Worm (Caenorhabditis elegans) whole organism, early embryonic: ENCODE data around the gene elmd-1.

Experiments
- aly-1 ChIP-seq: sonication (generic microtip); optimal IDR thresholded peaks from 2 replicates; lab custom pipeline; 2016; ENCODE audit warnings: missing genetic modification characterization, missing compliant biosample characterization
- ama-1 ChIP-seq: fragments of 150-350 bp; optimal IDR thresholded peaks from 2 replicates; lab custom pipeline; 2014
- ceh-36 ChIP-seq: sonication (generic microtip); optimal IDR thresholded peaks from 2 replicates; lab custom pipeline; 2016; ENCODE audit warnings: missing genetic modification characterization, inconsistent platforms, missing compliant biosample characterization
- flt-1 ChIP-seq: fragments of 200-800 bp; sonication (Bioruptor generic); IDR thresholded peaks from 2 replicates; pipeline ENCODE4 v1.3.6; 2022; ENCODE audit warnings: missing genetic modification characterization, missing compliant biosample characterization
- hnd-1 ChIP-seq: sonication (generic microtip); optimal IDR thresholded peaks from 2 replicates; lab custom pipeline; 2016; ENCODE audit warnings: missing genetic modification characterization, missing compliant biosample characterization
- sea-1 ChIP-seq: fragments of 200-800 bp; sonication (Bioruptor generic); conservative IDR thresholded peaks from 2 replicates; pipeline ENCODE4 v1.3.6; 2022; ENCODE audit warnings: missing genetic modification characterization, missing compliant biosample characterization
- tbx-11 ChIP-seq: fragments of 200-800 bp; sonication (Bioruptor generic); IDR thresholded peaks from 2 replicates; pipeline ENCODE4 v1.3.6; 2022; ENCODE audit warnings: missing genetic modification characterization, missing compliant biosample characterization
- tra-4 ChIP-seq: sonication (generic microtip); optimal IDR thresholded peaks from 2 replicates; lab custom pipeline; 2017; ENCODE audit warnings: missing genetic modification characterization, missing compliant biosample characterization

- TF ChIP-seq tra-4 (tag; lab: Kevin White, UChicago) (no peak), ama-1 (lab: Kevin White, UChicago) (no peak), tbx-11 (GFP tag; lab: Robert Waterston, UW) (no peak), sea-1 (GFP tag; lab: Robert Waterston, UW) (no peak), ceh-36 (tag; lab: Kevin White, UChicago) (no peak), hnd-1 (tag; lab: Kevin White, UChicago) (no peak), flt-1 (GFP tag; lab: Robert Waterston, UW) (no peak), aly-1 (tag; lab: Kevin White, UChicago) (no peak)
These were observed 425 bp downstream of the elmd-1 start for ce11 chrIII:3390144-3390543.
